Worm (Caenorhabditis elegans) whole organism, early embryonic: ENCODE data around the gene snu-23.

Experiments used
- B0310.2 ChIP-seq: sonication (generic microtip); optimal IDR thresholded peaks from 2 replicates; lab custom pipeline; 2016; ENCODE audit warnings: mild to moderate bottlenecking, missing genetic modification characterization, missing compliant biosample characterization
- F13C5.2 ChIP-seq: sonication (generic microtip); optimal IDR thresholded peaks from 2 replicates; lab custom pipeline; 2017; ENCODE audit warnings: mild to moderate bottlenecking, missing genetic modification characterization, inconsistent platforms, missing compliant biosample characterization
- aly-1 ChIP-seq: sonication (generic microtip); optimal IDR thresholded peaks from 2 replicates; lab custom pipeline; 2016; ENCODE audit warnings: missing genetic modification characterization, missing compliant biosample characterization
- ama-1 ChIP-seq: fragments of 150-350 bp; optimal IDR thresholded peaks from 2 replicates; lab custom pipeline; 2014
- ceh-13 ChIP-seq: fragments of 200-800 bp; sonication (Bioruptor generic); optimal IDR thresholded peaks from 2 replicates; lab custom pipeline; 2018; ENCODE audit warnings: mild to moderate bottlenecking, missing genetic modification characterization, missing compliant biosample characterization
- ceh-36 ChIP-seq: sonication (generic microtip); optimal IDR thresholded peaks from 2 replicates; lab custom pipeline; 2016; ENCODE audit warnings: missing genetic modification characterization, inconsistent platforms, missing compliant biosample characterization
- ets-7 ChIP-seq: sonication (generic microtip); optimal IDR thresholded peaks from 2 replicates; lab custom pipeline; 2016; ENCODE audit warnings: missing genotype, missing genetic modification characterization, missing compliant biosample characterization
- flt-1 ChIP-seq: fragments of 200-800 bp; sonication (Bioruptor generic); IDR thresholded peaks from 2 replicates; pipeline ENCODE4 v1.3.6; 2022; ENCODE audit warnings: missing genetic modification characterization, missing compliant biosample characterization
- hmbx-1 ChIP-seq: sonication (generic microtip); optimal IDR thresholded peaks from 2 replicates; lab custom pipeline; 2016; ENCODE audit warnings: mild to moderate bottlenecking, missing genetic modification characterization, missing compliant biosample characterization
- hmg-4 ChIP-seq: fragments of 200-800 bp; sonication (Bioruptor generic); optimal IDR thresholded peaks from 2 replicates; lab custom pipeline; 2018; ENCODE audit warnings: mild to moderate bottlenecking, missing genetic modification characterization, missing compliant biosample characterization
- hnd-1 ChIP-seq: sonication (generic microtip); optimal IDR thresholded peaks from 2 replicates; lab custom pipeline; 2016; ENCODE audit warnings: missing genetic modification characterization, missing compliant biosample characterization
- pes-1 ChIP-seq: fragments of 200-800 bp; sonication (Bioruptor generic); IDR thresholded peaks from 2 replicates; pipeline ENCODE4 v1.3.6; 2022; ENCODE audit warnings: missing genetic modification reagents, missing genetic modification characterization, missing compliant biosample characterization
- scrt-1 ChIP-seq: fragments of 200-800 bp; sonication (Bioruptor generic); IDR thresholded peaks from 2 replicates; pipeline ENCODE4 v1.3.6; 2022; ENCODE audit warnings: missing genetic modification characterization, missing compliant biosample characterization
- sea-1 ChIP-seq: fragments of 200-800 bp; sonication (Bioruptor generic); conservative IDR thresholded peaks from 2 replicates; pipeline ENCODE4 v1.3.6; 2022; ENCODE audit warnings: missing genetic modification characterization, missing compliant biosample characterization
- tbx-11 ChIP-seq: fragments of 200-800 bp; sonication (Bioruptor generic); IDR thresholded peaks from 2 replicates; pipeline ENCODE4 v1.3.6; 2022; ENCODE audit warnings: missing genetic modification characterization, missing compliant biosample characterization
- tbx-37 ChIP-seq: fragments of 200-800 bp; sonication (Bioruptor generic); conservative IDR thresholded peaks from 2 replicates; pipeline ENCODE4 v1.3.6; 2022; ENCODE audit warnings: missing genetic modification reagents, missing genetic modification characterization, missing compliant biosample characterization
- tra-4 ChIP-seq: sonication (generic microtip); optimal IDR thresholded peaks from 2 replicates; lab custom pipeline; 2017; ENCODE audit warnings: missing genetic modification characterization, missing compliant biosample characterization

Gene snu-23

DNA sequence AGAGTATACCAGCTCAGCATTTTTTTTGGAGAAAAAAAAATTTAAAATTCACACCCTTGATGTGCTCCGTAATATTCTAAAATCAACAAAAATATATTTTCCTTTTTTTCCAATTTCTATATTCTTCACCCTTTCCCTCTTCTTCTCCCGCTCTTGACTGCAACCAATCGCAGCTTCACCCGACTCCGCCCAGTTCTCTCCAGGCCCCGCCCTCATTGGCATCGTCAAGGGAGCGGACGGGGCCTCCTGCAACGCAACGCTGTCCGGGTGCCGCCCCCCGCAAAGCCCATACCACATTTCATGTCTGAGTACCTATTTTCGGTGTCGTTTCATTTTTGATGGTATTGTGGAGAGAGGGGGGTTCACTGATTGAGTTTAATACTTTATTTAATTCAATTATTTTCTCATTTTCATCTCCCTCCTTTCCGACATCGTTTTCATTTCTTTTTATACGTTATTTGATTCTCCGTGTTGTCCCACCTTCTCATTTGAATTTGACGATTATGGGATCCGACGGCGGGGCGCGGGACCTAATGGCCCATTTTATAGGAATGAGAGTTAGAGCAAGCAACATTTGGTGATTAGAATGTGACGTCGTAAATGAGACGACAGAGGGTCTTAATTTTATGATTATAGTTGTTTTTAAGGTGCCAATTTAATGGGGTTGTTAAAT, 42.4 kb upstream of the snu-23 start:
- TF ChIP-seq F13C5.2 (tag; lab: Kevin White, UChicago) (no peak), ama-1 (lab: Kevin White, UChicago) (no peak), B0310.2 (tag; lab: Kevin White, UChicago) (no peak), ceh-13 (GFP tag; lab: Kevin White, UChicago) (no peak), ets-7 (tag; lab: Kevin White, UChicago) (no peak), pes-1 (GFP tag; lab: Robert Waterston, UW) (no peak), hmbx-1 (no peak), hnd-1 (tag; lab: Kevin White, UChicago) (no peak), tbx-37 (GFP tag; lab: Robert Waterston, UW) (no peak), tra-4 (tag; lab: Kevin White, UChicago) (no peak), ceh-36 (no peak), aly-1 (tag; lab: Kevin White, UChicago) (no peak), scrt-1 (GFP tag; lab: Robert Waterston, UW) (no peak), hmg-4 (GFP tag; lab: Kevin White, UChicago) (no peak), tbx-11 (GFP tag; lab: Robert Waterston, UW) (no peak), flt-1 (GFP tag; lab: Robert Waterston, UW) (no peak), sea-1 (GFP tag; lab: Robert Waterston, UW) (no peak)

- no peak for TF ChIP-seq pes-1 (GFP tag; lab: Robert Waterston, UW)
- no peak for TF ChIP-seq hnd-1 (tag; lab: Kevin White, UChicago)
- no peak for TF ChIP-seq B0310.2 (tag; lab: Kevin White, UChicago)
- no peak for TF ChIP-seq ceh-13 (GFP tag; lab: Kevin White, UChicago)
- TF ChIP-seq F13C5.2 (tag; lab: Kevin White, UChicago): no peak
- no peak for TF ChIP-seq ets-7 (tag; lab: Kevin White, UChicago)
These were observed 39.1 kb upstream of the snu-23 start for ce11 chrIII:7809033-7809432.

- no peak for TF ChIP-seq flt-1 (GFP tag; lab: Robert Waterston, UW)
- TF ChIP-seq ceh-13 (GFP tag; lab: Kevin White, UChicago): no peak
- no peak for TF ChIP-seq tbx-11 (GFP tag; lab: Robert Waterston, UW)
- no peak for TF ChIP-seq aly-1 (tag; lab: Kevin White, UChicago)
- no peak for TF ChIP-seq ceh-36
- TF ChIP-seq tra-4 (tag; lab: Kevin White, UChicago): no peak
- no peak for TF ChIP-seq sea-1 (GFP tag; lab: Robert Waterston, UW)
- TF ChIP-seq pes-1 (GFP tag; lab: Robert Waterston, UW): no peak
- no peak for TF ChIP-seq F13C5.2 (tag; lab: Kevin White, UChicago)
- no peak for TF ChIP-seq hmbx-1
- TF ChIP-seq hnd-1 (tag; lab: Kevin White, UChicago): no peak
- no peak for TF ChIP-seq B0310.2 (tag; lab: Kevin White, UChicago)
- TF ChIP-seq ets-7 (tag; lab: Kevin White, UChicago): no peak
These were observed 37.0 kb upstream of the snu-23 start for ce11 chrIII:7806947-7807346.

DNA sequence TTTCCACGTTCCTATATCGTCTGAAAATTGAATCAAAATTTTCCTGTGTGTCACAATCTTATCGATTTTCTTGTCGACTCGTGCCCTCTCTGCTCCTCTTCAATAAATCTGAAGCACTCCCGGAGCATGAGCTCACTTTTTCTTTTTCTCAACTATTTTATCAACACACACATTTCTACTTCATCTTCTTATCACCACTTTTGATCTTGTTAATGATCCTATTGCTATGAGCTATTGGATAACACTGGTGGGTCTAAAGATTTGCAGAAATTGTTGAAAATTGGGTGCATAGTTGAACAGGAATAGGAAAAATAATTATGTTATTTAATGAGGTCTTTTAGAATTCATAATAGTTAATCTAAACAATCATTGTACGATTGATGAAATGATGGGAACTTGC, 35.3 kb upstream of the snu-23 start:
- TF ChIP-seq ceh-36 (no peak), hnd-1 (tag; lab: Kevin White, UChicago) (no peak)

DNA sequence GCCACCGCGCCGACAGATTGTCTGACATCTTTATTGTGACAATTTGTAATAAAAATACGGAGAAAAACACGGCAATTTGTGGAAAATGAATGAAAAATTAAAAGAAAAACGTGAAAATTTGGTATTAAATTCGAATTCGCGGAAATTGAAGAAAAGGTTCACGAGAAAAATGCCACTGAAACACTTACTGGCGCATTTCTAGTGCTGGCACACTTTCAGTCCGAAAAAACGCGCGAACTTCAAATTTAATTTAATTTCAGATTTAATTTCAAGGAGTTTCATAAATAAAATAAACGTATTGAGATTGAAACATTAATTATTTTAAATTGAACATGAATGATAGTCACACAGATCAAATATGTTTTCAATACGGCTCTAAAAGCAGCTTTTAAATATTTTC, 25.4 kb upstream of the snu-23 start, which contains the start of gene cyk-7:
Gene cyk-7 (minus strand): TSS at position 99 of the 400 bp plus-strand sequence.
- no peak for TF ChIP-seq B0310.2 (tag; lab: Kevin White, UChicago)
- TF ChIP-seq ceh-36: no peak
- TF ChIP-seq sea-1 (GFP tag; lab: Robert Waterston, UW): no peak
- no peak for TF ChIP-seq ama-1 (lab: Kevin White, UChicago)
- no peak for TF ChIP-seq tra-4 (tag; lab: Kevin White, UChicago)
- no peak for TF ChIP-seq flt-1 (GFP tag; lab: Robert Waterston, UW)
- no peak for TF ChIP-seq hmbx-1
- no peak for TF ChIP-seq hmg-4 (GFP tag; lab: Kevin White, UChicago)
- no peak for TF ChIP-seq tbx-11 (GFP tag; lab: Robert Waterston, UW)
- TF ChIP-seq aly-1 (tag; lab: Kevin White, UChicago): no peak
- TF ChIP-seq ets-7 (tag; lab: Kevin White, UChicago): no peak
- TF ChIP-seq F13C5.2 (tag; lab: Kevin White, UChicago): no peak
- TF ChIP-seq ceh-13 (GFP tag; lab: Kevin White, UChicago): no peak

DNA sequence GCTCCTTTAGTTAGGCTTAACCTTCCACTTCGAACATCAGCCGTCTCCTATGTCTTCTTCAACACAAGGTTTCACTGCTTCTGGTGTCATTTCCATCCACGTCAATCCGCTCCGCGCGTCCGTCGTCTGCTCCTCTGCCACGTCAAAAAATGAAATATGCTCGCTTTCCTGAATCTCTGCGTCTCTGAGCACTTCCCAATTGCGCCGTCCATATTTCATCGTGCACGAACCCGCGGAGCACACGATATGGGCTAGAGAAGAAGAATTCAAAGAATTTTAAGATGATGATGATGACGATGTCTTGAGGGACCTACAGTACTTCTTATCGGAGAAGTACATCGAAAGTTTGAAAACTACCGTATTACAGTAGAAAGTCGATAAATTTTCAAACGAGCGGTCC, 23.1 kb upstream of the snu-23 start:
- no peak for TF ChIP-seq tbx-37 (GFP tag; lab: Robert Waterston, UW)
- no peak for TF ChIP-seq tra-4 (tag; lab: Kevin White, UChicago)
- no peak for TF ChIP-seq aly-1 (tag; lab: Kevin White, UChicago)
- TF ChIP-seq B0310.2 (tag; lab: Kevin White, UChicago): no peak
- no peak for TF ChIP-seq ama-1 (lab: Kevin White, UChicago)
- no peak for TF ChIP-seq ceh-13 (GFP tag; lab: Kevin White, UChicago)
- no peak for TF ChIP-seq hmg-4 (GFP tag; lab: Kevin White, UChicago)
- TF ChIP-seq tbx-11 (GFP tag; lab: Robert Waterston, UW): no peak
- no peak for TF ChIP-seq pes-1 (GFP tag; lab: Robert Waterston, UW)
- TF ChIP-seq hmbx-1: no peak
- TF ChIP-seq ceh-36: no peak

DNA sequence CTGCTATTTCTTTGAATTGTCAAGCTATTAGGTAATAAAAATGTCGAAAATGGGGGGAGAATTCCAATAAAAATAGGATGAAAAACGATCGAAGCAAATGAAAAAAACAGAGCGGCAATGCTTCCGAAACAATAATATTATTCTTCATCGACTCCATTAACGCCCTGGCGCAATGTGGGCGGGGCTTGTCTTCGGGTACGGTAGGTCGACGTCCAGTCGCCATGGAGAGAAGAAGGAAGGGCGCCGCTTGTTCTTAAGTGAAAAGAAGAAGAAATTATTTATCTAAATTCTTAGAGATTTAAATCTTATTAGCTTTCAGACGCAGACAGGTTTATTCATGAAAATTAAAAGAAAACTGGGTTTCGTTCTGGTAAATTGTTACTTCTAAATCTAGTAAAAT, 22.3 kb upstream of the snu-23 start:
- TF ChIP-seq F13C5.2 (tag; lab: Kevin White, UChicago) (no peak), tbx-11 (GFP tag; lab: Robert Waterston, UW) (no peak), ama-1 (lab: Kevin White, UChicago) (no peak), ceh-36 (no peak), pes-1 (GFP tag; lab: Robert Waterston, UW) (no peak), tra-4 (tag; lab: Kevin White, UChicago) (no peak), flt-1 (GFP tag; lab: Robert Waterston, UW) (no peak), ets-7 (tag; lab: Kevin White, UChicago) (no peak), aly-1 (tag; lab: Kevin White, UChicago) (no peak)
